Worm (Caenorhabditis elegans): ENCODE measurements around the gene C14B4.2.

The C14B4.2 gene

ce11 chrV:19370189-19370588 lies 7.7 kb upstream of the C14B4.2 start, which contains the start of gene Y43F8A.1:
Gene Y43F8A.1, plus strand, starts transcription at chrV:19370489.
- TF ChIP-seq nhr-11 (tag; optimal IDR thresholded peaks at IDR 0.05) (no peak), mdl-1 (tag; optimal IDR thresholded peaks at IDR 0.05) (no peak), nhr-71 (tag; optimal IDR thresholded peaks at IDR 0.05) (no peak), fos-1 (tag; optimal IDR thresholded peaks at IDR 0.05) (no peak), dpl-1 (GFP tag; optimal IDR thresholded peaks at IDR 0.05) (no peak), nhr-19 (GFP tag; conservative IDR thresholded peaks at IDR 0.05) (no peak), nhr-76 (tag; optimal IDR thresholded peaks at IDR 0.05) (no peak), nhr-20 (tag; optimal IDR thresholded peaks at IDR 0.05) (no peak), ces-1 (GFP tag; optimal IDR thresholded peaks at IDR 0.05) (no peak)

- TF ChIP-seq ets-5 (GFP tag; IDR thresholded peaks at IDR 0.05) (no peak), sptf-1 (tag; optimal IDR thresholded peaks at IDR 0.05) (no peak), Y116A8C.19 (tag; optimal IDR thresholded peaks at IDR 0.05; ENCODE audit: borderline replicate concordance) (no peak), fkh-8 (tag; optimal IDR thresholded peaks at IDR 0.05) (no peak)
Observed at ce11 chrV:19358039-19358438, 4.4 kb downstream of the C14B4.2 start.

ce11 chrV:19356717-19357116 lies 5.8 kb downstream of the C14B4.2 start:
- no peak for TF ChIP-seq mep-1 (tag; optimal IDR thresholded peaks at IDR 0.05)
- no peak for TF ChIP-seq unc-62 (GFP tag; optimal IDR thresholded peaks at IDR 0.05)
- no peak for TF ChIP-seq C34B4.2 (tag; optimal IDR thresholded peaks at IDR 0.05)
- TF ChIP-seq swsn-7 (tag; optimal IDR thresholded peaks at IDR 0.05): no peak
- TF ChIP-seq pax-3 (tag; optimal IDR thresholded peaks at IDR 0.05): no peak
- no peak for TF ChIP-seq unc-30 (tag; optimal IDR thresholded peaks at IDR 0.05)

- TF ChIP-seq nhr-47 (tag; optimal IDR thresholded peaks at IDR 0.05) (no peak), snpc-4 (tag; optimal IDR thresholded peaks at IDR 0.05) (no peak), lin-35 (GFP tag; optimal IDR thresholded peaks at IDR 0.05) (no peak), efl-1 (optimal IDR thresholded peaks at IDR 0.05) (no peak), efl-1 (GFP tag; optimal IDR thresholded peaks at IDR 0.05 in 1 of 2) (peak in 1 of 2 experiments; percentile 84)
Observed at ce11 chrV:19355219-19355618, 7.2 kb downstream of the C14B4.2 start.

- no peak for TF ChIP-seq aly-2 (tag; optimal IDR thresholded peaks at IDR 0.05)
- TF ChIP-seq egl-13 (tag; optimal IDR thresholded peaks at IDR 0.05): no peak
- TF ChIP-seq efl-1 (optimal IDR thresholded peaks at IDR 0.05): no peak
- TF ChIP-seq efl-1 (GFP tag; optimal IDR thresholded peaks at IDR 0.05 in 1 of 2): peak in 1 of 2 experiments; percentile 30
- no peak for TF ChIP-seq tbx-2 (tag; optimal IDR thresholded peaks at IDR 0.05)
Observed at ce11 chrV:19354506-19354905, 8.0 kb downstream of the C14B4.2 start.

- TF ChIP-seq mdl-1 (tag; optimal IDR thresholded peaks at IDR 0.05) (peak in 1 of 2 experiments; percentile 6), ceh-63 (GFP tag; optimal IDR thresholded peaks at IDR 0.05) (no peak), mep-1 (tag; optimal IDR thresholded peaks at IDR 0.05) (peak; percentile 29), lir-3 (tag; optimal IDR thresholded peaks at IDR 0.05; ENCODE audit: poor library complexity) (no peak), nhr-28 (tag; optimal IDR thresholded peaks at IDR 0.05) (no peak), pag-3 (tag; optimal IDR thresholded peaks at IDR 0.05; ENCODE audit: borderline replicate concordance, insufficient read depth) (peak; percentile 61), efl-1 (optimal IDR thresholded peaks at IDR 0.05) (peak in 1 of 2 experiments; percentile 37), efl-1 (GFP tag; optimal IDR thresholded peaks at IDR 0.05 in 1 of 2) (peak; percentile 48 to 93), unc-130 (tag; optimal IDR thresholded peaks at IDR 0.05) (no peak), dpl-1 (GFP tag; optimal IDR thresholded peaks at IDR 0.05) (peak in 2 of 3 experiments; percentile 41 to 53), mef-2 (tag; optimal IDR thresholded peaks at IDR 0.05) (no peak), ceh-8 (GFP tag; optimal IDR thresholded peaks at IDR 0.05) (no peak), lin-14 (GFP tag; optimal IDR thresholded peaks at IDR 0.05) (peak; percentile 79), rnt-1 (tag; optimal IDR thresholded peaks at IDR 0.05) (peak; percentile 38)
Observed at ce11 chrV:19351944-19352343, 10.5 kb downstream of the C14B4.2 start.
